Fruit fly (Drosophila melanogaster): ENCODE data around the gene Nup98-96.

The Nup98-96 gene

dm6 chr3R:23724843-23725506, 56.4 kb downstream of the Nup98-96 start:
- TF ChIP-seq EcR (GFP tag; optimal IDR thresholded peaks at IDR 0.05) (peak; percentile 61), Pif1B (GFP tag; optimal IDR thresholded peaks at IDR 0.05) (no peak), CG4496 (GFP tag; IDR thresholded peaks at IDR 0.05) (no peak), CG34367 (tag; optimal IDR thresholded peaks at IDR 0.05) (no peak), gl (tag; optimal IDR thresholded peaks at IDR 0.05) (no peak), CG12605 (GFP tag; IDR thresholded peaks at IDR 0.05) (no peak), fd96Ca (GFP tag; IDR thresholded peaks at IDR 0.05) (no peak)
